Fruit fly (Drosophila melanogaster): ENCODE results near the gene CG9555.

Gene CG9555

dm6 chr2L:8958046-8958497 is 33.5 kb upstream of the CG9555 start (continued):
- peak; percentile 78 for TF ChIP-seq CG4282 (GFP tag; optimal IDR thresholded peaks at IDR 0.05)
- TF ChIP-seq fru (optimal IDR thresholded peaks at IDR 0.05), result no peak
- TF ChIP-seq CG11695 (GFP tag; IDR thresholded peaks at IDR 0.05), result peak; percentile 98
- no peak for TF ChIP-seq Scr (GFP tag; IDR thresholded peaks at IDR 0.05; ENCODE audit: partially characterized antibody)
- TF ChIP-seq gro (GFP tag; optimal IDR thresholded peaks at IDR 0.05), result peak; percentile 68
- TF ChIP-seq jing (GFP tag; optimal IDR thresholded peaks at IDR 0.05), result peak; percentile 91
- TF ChIP-seq kay (GFP tag; optimal IDR thresholded peaks at IDR 0.05), result peak; percentile 92
- peak; percentile 89 for TF ChIP-seq ham (GFP tag; IDR thresholded peaks at IDR 0.05)
- peak; percentile 56 for TF ChIP-seq D19B (GFP tag; optimal IDR thresholded peaks at IDR 0.05)
- peak; percentile 96 for TF ChIP-seq gce (GFP tag; IDR thresholded peaks at IDR 0.05)
- TF ChIP-seq jumu (GFP tag; optimal IDR thresholded peaks at IDR 0.05), result peak; percentile 96
- TF ChIP-seq CG12104 (GFP tag; optimal IDR thresholded peaks at IDR 0.05), result peak; percentile 83
- no peak for TF ChIP-seq vnd (GFP tag; IDR thresholded peaks at IDR 0.05; ENCODE audit: partially characterized antibody)
- TF ChIP-seq stc (GFP tag; IDR thresholded peaks at IDR 0.05), result peak; percentile 99
- peak; percentile 95 for TF ChIP-seq Ravus (GFP tag; IDR thresholded peaks at IDR 0.05)
- TF ChIP-seq sens-2 (GFP tag; IDR thresholded peaks at IDR 0.05), result peak; percentile 87
- TF ChIP-seq Mad (GFP tag; optimal IDR thresholded peaks at IDR 0.05), result peak; percentile 84
- peak; percentile 98 for TF ChIP-seq CG2712 (tag; optimal IDR thresholded peaks at IDR 0.05)
- peak; percentile 98 for TF ChIP-seq Camta (GFP tag; optimal IDR thresholded peaks at IDR 0.05)
- TF ChIP-seq sug (tag; optimal IDR thresholded peaks at IDR 0.05), result peak; percentile 72
- peak; percentile 62 for TF ChIP-seq Hand (GFP tag; optimal IDR thresholded peaks at IDR 0.05)
- peak; percentile 44 for TF ChIP-seq CG10274 (GFP tag; optimal IDR thresholded peaks at IDR 0.05)
- TF ChIP-seq CG13775 (GFP tag; optimal IDR thresholded peaks at IDR 0.05), result peak; percentile 93
- peak; percentile 89 for TF ChIP-seq ac (GFP tag; optimal IDR thresholded peaks at IDR 0.05)
- peak; percentile 87 for TF ChIP-seq cato (GFP tag; optimal IDR thresholded peaks at IDR 0.05; ENCODE audit: borderline replicate concordance)
- TF ChIP-seq hkb (optimal IDR thresholded peaks at IDR 0.05), result no peak
- peak; percentile 100 for TF ChIP-seq hkb (GFP tag; IDR thresholded peaks at IDR 0.05)
- TF ChIP-seq CG6854 (GFP tag; optimal IDR thresholded peaks at IDR 0.05), result peak; percentile 83
- peak; percentile 92 for TF ChIP-seq CG18619 (GFP tag; optimal IDR thresholded peaks at IDR 0.05)
- TF ChIP-seq unc-4 (GFP tag; IDR thresholded peaks at IDR 0.05; ENCODE audit: partially characterized antibody), result no peak; the same call in 1 of the 2 replicates
- peak in 1 of 2 experiments; percentile 46 for TF ChIP-seq insv (GFP tag; optimal IDR thresholded peaks at IDR 0.05)
- peak; percentile 77 for TF ChIP-seq HLHmδ (GFP tag; optimal IDR thresholded peaks at IDR 0.05)
- TF ChIP-seq CG3281 (GFP tag; optimal IDR thresholded peaks at IDR 0.05), result peak; percentile 84
- TF ChIP-seq CG16815 (GFP tag; optimal IDR thresholded peaks at IDR 0.05), result peak; percentile 94
- TF ChIP-seq CG43689 (GFP tag; IDR thresholded peaks at IDR 0.05), result peak; percentile 94
- peak; percentile 90 for TF ChIP-seq ems (GFP tag; optimal IDR thresholded peaks at IDR 0.05)
- peak; percentile 93 for TF ChIP-seq Blimp-1 (GFP tag; optimal IDR thresholded peaks at IDR 0.05)
- TF ChIP-seq br (optimal IDR thresholded peaks at IDR 0.05), result no peak
- peak; percentile 98 for TF ChIP-seq CG6689 (GFP tag; IDR thresholded peaks at IDR 0.05)
- TF ChIP-seq ken (GFP tag; IDR thresholded peaks at IDR 0.05), result peak; percentile 97
- TF ChIP-seq lov (optimal IDR thresholded peaks at IDR 0.05), result no peak
- peak; percentile 97; the same call in 2 of the 3 replicates for TF ChIP-seq lov (GFP tag; IDR thresholded peaks at IDR 0.05)
- 0 out of 4 replicates have a peak, but pooled peaks have one; percentile 19 for TF ChIP-seq Dll (GFP tag; IDR thresholded peaks at IDR 0.05; ENCODE audit: partially characterized antibody)
- peak; percentile 94 for TF ChIP-seq CG8765 (GFP tag; IDR thresholded peaks at IDR 0.05)
- peak; percentile 99 for TF ChIP-seq Ptx1 (GFP tag; IDR thresholded peaks at IDR 0.05)
- peak; percentile 73 for TF ChIP-seq btn (GFP tag; optimal IDR thresholded peaks at IDR 0.05)
- peak; percentile 95 for TF ChIP-seq trh (GFP tag; optimal IDR thresholded peaks at IDR 0.05)
- TF ChIP-seq CG10267 (tag; optimal IDR thresholded peaks at IDR 0.05), result peak; percentile 94
- peak; percentile 68 for TF ChIP-seq disco-r (GFP tag; optimal IDR thresholded peaks at IDR 0.05)
- peak; percentile 18; the same call in 1 of the 2 replicates for TF ChIP-seq sna (GFP tag; IDR thresholded peaks at IDR 0.05; ENCODE audit: partially characterized antibody)
- TF ChIP-seq CG11456 (GFP tag; IDR thresholded peaks at IDR 0.05), result no peak; the same call in none of the 3 replicates
- TF ChIP-seq CG15479 (GFP tag; optimal IDR thresholded peaks at IDR 0.05), result peak; percentile 3

Measured in whole organism, embryonic.